Worm (Caenorhabditis elegans) whole organism, L1 larva: ENCODE data around the gene F49F1.14.

ENCODE experiments used
- ama-1 ChIP-seq: fragments of 150-350 bp; optimal IDR thresholded peaks from 2 replicates; lab custom pipeline; 2014
- blmp-1 ChIP-seq: fragments of 150-350 bp; optimal IDR thresholded peaks from 2 replicates; lab custom pipeline; 2014; ENCODE audit warnings: missing biosample characterization, missing genetic modification characterization
- dpl-1 ChIP-seq, 3 experiments: fragments of 150-350 bp in 2 of 3; sonication (generic microtip) in 1 of 3; optimal IDR thresholded peaks; 2 replicates each; lab custom pipeline; 2014 to 2017; ENCODE audit warnings: missing biosample characterization in 3 of 3, missing genetic modification characterization in 3 of 3, missing genetic modification reagents in 3 of 3
- hlh-17 ChIP-seq: fragments of 200-800 bp; sonication (Bioruptor generic); optimal IDR thresholded peaks from 2 replicates; lab custom pipeline; 2018; ENCODE audit warnings: missing genetic modification characterization, mild to moderate bottlenecking, missing compliant biosample characterization, moderate library complexity, borderline replicate concordance
- lsy-2 ChIP-seq, 2 experiments: fragments of 150-350 bp; optimal IDR thresholded peaks; 2 replicates each; lab custom pipeline; 2014; ENCODE audit warnings: missing biosample characterization in 2 of 2, missing genetic modification characterization in 2 of 2
- nhr-237 ChIP-seq: fragments of 150-350 bp; optimal IDR thresholded peaks from 2 replicates; lab custom pipeline; 2014; ENCODE audit warnings: missing biosample characterization, missing genetic modification characterization
- unc-30 ChIP-seq: sonication (generic microtip); optimal IDR thresholded peaks from 2 replicates; lab custom pipeline; 2017; ENCODE audit warnings: missing biosample characterization, missing genetic modification characterization

ce11 chrIV:4123083-4123482 is 10.8 kb upstream of the F49F1.14 start, which contains the start of gene mul-1:
- TF ChIP-seq nhr-237 (tag; lab: Kevin White, UChicago) (no peak), blmp-1 (tag; lab: Kevin White, UChicago) (no peak), ama-1 (no peak), hlh-17 (GFP tag; lab: Kevin White, UChicago) (no peak), unc-30 (tag; lab: Kevin White, UChicago) (no peak), lsy-2 (tag; optimal IDR thresholded peaks at IDR 0.05; lab: Kevin White, UChicago) (no peak), dpl-1 (GFP tag; optimal IDR thresholded peaks at IDR 0.05; lab: Kevin White, UChicago) (no peak)
